Fruit fly (Drosophila melanogaster) whole organism, wandering third instar larva: ENCODE data around the gene CG12123.

ENCODE experiments used
- Abd-B ChIP-seq: fragments of >200 bp; optimal IDR thresholded peaks from 2 replicates; lab custom pipeline; 2017; ENCODE audit warnings: missing biosample characterization, missing genetic modification characterization
- HLH106 ChIP-seq: fragments of 200-800 bp; optimal IDR thresholded peaks from 3 replicates; lab custom pipeline; 2019; ENCODE audit warnings: missing biosample characterization, mild to moderate bottlenecking, missing genetic modification characterization, moderate library complexity
- Hr78 ChIP-seq: fragments of >200 bp; optimal IDR thresholded peaks from 2 replicates; lab custom pipeline; 2017; ENCODE audit warnings: missing biosample characterization, missing genetic modification characterization
- br ChIP-seq: fragments of 200-800 bp; sonication (Bioruptor generic); optimal IDR thresholded peaks from 2 replicates; lab custom pipeline; 2016; ENCODE audit warnings: missing biosample characterization, missing genetic modification characterization
- dl ChIP-seq, 2 experiments: fragments of 175-275, 200-275 bp in 1 of 2; fragments of 200-275 bp in 1 of 2; sonication (Bioruptor generic); optimal IDR thresholded peaks; lab custom pipeline; 2018; ENCODE audit warnings: mild to moderate bottlenecking in 2 of 2, missing biosample characterization in 2 of 2, missing genetic modification characterization in 2 of 2, moderate library complexity in 2 of 2; ENCODE audit not compliant: partially characterized antibody in 2 of 2, insufficient read depth in 1 of 2
- dmrt93B ChIP-seq: fragments of 200-800 bp; sonication (Bioruptor generic); optimal IDR thresholded peaks from 2 replicates; lab custom pipeline; 2018; ENCODE audit warnings: missing biosample characterization, mild to moderate bottlenecking, missing genetic modification characterization
- ey ChIP-seq: fragments of 200-800 bp; sonication (Bioruptor generic); optimal IDR thresholded peaks from 2 replicates; lab custom pipeline; 2016; ENCODE audit warnings: missing biosample characterization, missing genetic modification characterization
- fru ChIP-seq: fragments of 200-800 bp; sonication (Bioruptor generic); optimal IDR thresholded peaks from 3 replicates; lab custom pipeline; 2016; ENCODE audit warnings: missing biosample characterization, mild to moderate bottlenecking, missing genetic modification characterization
- h ChIP-seq: fragments of 200-800 bp; sonication (Bioruptor generic); optimal IDR thresholded peaks from 3 replicates; lab custom pipeline; 2016; ENCODE audit warnings: missing biosample characterization, mild to moderate bottlenecking, missing genetic modification characterization
- lola ChIP-seq: fragments of >200 bp; optimal IDR thresholded peaks from 2 replicates; lab custom pipeline; 2017; ENCODE audit warnings: missing biosample characterization, missing genetic modification characterization
- pan ChIP-seq: fragments of >200 bp; optimal IDR thresholded peaks from 2 replicates; lab custom pipeline; 2017
- tai ChIP-seq: sonication (Bioruptor generic); optimal IDR thresholded peaks from 2 replicates; lab custom pipeline; 2016; ENCODE audit warnings: missing biosample characterization, missing genetic modification characterization

- TF ChIP-seq lola (GFP tag; lab: Kevin White, UChicago) (no peak), h (GFP tag; lab: Kevin White, UChicago) (no peak), HLH106 (tag; lab: Kevin White, UChicago) (no peak), ey (GFP tag; lab: Kevin White, UChicago) (no peak), pan (lab: Kevin White, UChicago) (no peak), Hr78 (GFP tag; lab: Kevin White, UChicago) (no peak), br (GFP tag; lab: Kevin White, UChicago) (no peak), dl (GFP tag; optimal IDR thresholded peaks at IDR 0.05; lab: Kevin White, UChicago; ENCODE audit: insufficient read depth in 1 of 2, partially characterized antibody in 2 of 2) (no peak), tai (no peak), dmrt93B (GFP tag; lab: Kevin White, UChicago) (no peak), Abd-B (GFP tag; lab: Kevin White, UChicago) (no peak), fru (GFP tag; lab: Kevin White, UChicago) (peak; percentile 60)
These were observed 28.5 kb downstream of the CG12123 start for dm6 chrX:8413513-8414113.
